Worm (Caenorhabditis elegans) whole organism, young adult: ENCODE results near the gene C29H12.2.
A peak's percentile ranks its signal among the peaks of the same experiment; 100 is the strongest.

Source experiments
- B0336.3 ChIP-seq: fragments of 200-800 bp; sonication (Bioruptor generic); IDR thresholded peaks from 2 replicates; pipeline ENCODE4 v1.3.6; 2022; ENCODE audit warnings: missing genetic modification characterization, missing compliant biosample characterization
- F22D6.2 ChIP-seq: sonication (generic microtip); optimal IDR thresholded peaks from 2 replicates; lab custom pipeline; 2016; ENCODE audit warnings: mild to moderate bottlenecking, missing genetic modification characterization, missing compliant biosample characterization
- F37B4.10 ChIP-seq: fragments of 200-800 bp; sonication (Bioruptor generic); IDR thresholded peaks from 2 replicates; pipeline ENCODE4 v1.3.6; 2022; ENCODE audit warnings: missing genetic modification characterization, missing compliant biosample characterization
- F52B5.7 ChIP-seq: sonication (generic microtip); optimal IDR thresholded peaks from 2 replicates; lab custom pipeline; 2016; ENCODE audit warnings: mild to moderate bottlenecking, missing genetic modification characterization, missing compliant biosample characterization
- F57A8.1 ChIP-seq: fragments of 200-800 bp; sonication (Bioruptor generic); optimal IDR thresholded peaks from 2 replicates; lab custom pipeline; 2018; ENCODE audit warnings: mild to moderate bottlenecking, missing genetic modification characterization, moderate library complexity, missing compliant biosample characterization
- K11D2.4 ChIP-seq: fragments of 200-800 bp; sonication (Bioruptor generic); IDR thresholded peaks from 2 replicates; pipeline ENCODE4 v1.3.6; 2022; ENCODE audit warnings: missing genetic modification reagents, missing genetic modification characterization, missing compliant biosample characterization
- K12H6.12 ChIP-seq: fragments of 200-800 bp; sonication (Bioruptor generic); optimal IDR thresholded peaks from 2 replicates; lab custom pipeline; 2018; ENCODE audit warnings: mild to moderate bottlenecking, missing genetic modification characterization, missing compliant biosample characterization
- T07F8.4 ChIP-seq: sonication (generic microtip); optimal IDR thresholded peaks from 2 replicates; lab custom pipeline; 2016; ENCODE audit warnings: mild to moderate bottlenecking, missing genetic modification characterization, moderate library complexity, missing compliant biosample characterization
- Y67H2A.10 ChIP-seq: fragments of 200-800 bp; sonication (Bioruptor generic); conservative IDR thresholded peaks from 2 replicates; pipeline ENCODE4 v1.3.6; 2022; ENCODE audit warnings: missing genetic modification reagents, missing genetic modification characterization, missing compliant biosample characterization
- ZK185.1 ChIP-seq: sonication (generic microtip); optimal IDR thresholded peaks from 2 replicates; lab custom pipeline; 2016; ENCODE audit warnings: mild to moderate bottlenecking, missing genetic modification characterization, missing compliant biosample characterization; ENCODE audit not compliant: poor library complexity, severe bottlenecking
- aptf-3 ChIP-seq: fragments of 200-800 bp; sonication (Bioruptor generic); IDR thresholded peaks from 2 replicates; pipeline ENCODE4 v1.3.6; 2022; ENCODE audit warnings: missing genetic modification characterization, missing compliant biosample characterization
- atf-7 ChIP-seq: sonication (generic microtip); optimal IDR thresholded peaks from 2 replicates; lab custom pipeline; 2017; ENCODE audit warnings: mild to moderate bottlenecking, missing genetic modification characterization, missing compliant biosample characterization
- attf-5 ChIP-seq: fragments of 200-800 bp; sonication (Bioruptor generic); optimal IDR thresholded peaks from 2 replicates; lab custom pipeline; 2018; ENCODE audit warnings: mild to moderate bottlenecking, missing genetic modification characterization, missing compliant biosample characterization
- attf-6 ChIP-seq: fragments of 200-800 bp; sonication (Bioruptor generic); IDR thresholded peaks from 2 replicates; pipeline ENCODE4 v1.3.6; 2022; ENCODE audit warnings: missing genetic modification reagents, missing genetic modification characterization, missing compliant biosample characterization
- cebp-1 ChIP-seq, 2 experiments: fragments of 200-800 bp in 1 of 2; sonication (Bioruptor generic) in 1 of 2; sonication (generic microtip) in 1 of 2; IDR thresholded peaks in 1 of 2; optimal IDR thresholded peaks in 1 of 2; 2 replicates each; pipeline versions ENCODE4 v1.3.6 to Lab custom; 2017 to 2022; ENCODE audit warnings: missing compliant biosample characterization in 2 of 2, missing genetic modification characterization in 2 of 2, mild to moderate bottlenecking in 1 of 2, missing genetic modification reagents in 1 of 2, moderate library complexity in 1 of 2
- cebp-2 ChIP-seq: fragments of 200-800 bp; sonication (Bioruptor generic); IDR thresholded peaks from 2 replicates; pipeline ENCODE4 v1.3.6; 2022; ENCODE audit warnings: missing genetic modification characterization, missing compliant biosample characterization
- ceh-27 ChIP-seq: fragments of 200-800 bp; sonication (Bioruptor generic); optimal IDR thresholded peaks from 2 replicates; lab custom pipeline; 2018; ENCODE audit warnings: mild to moderate bottlenecking, missing genetic modification characterization, moderate library complexity, missing compliant biosample characterization
- chd-7 ChIP-seq: sonication (generic microtip); optimal IDR thresholded peaks from 2 replicates; lab custom pipeline; 2016; ENCODE audit warnings: mild to moderate bottlenecking, missing genetic modification characterization, moderate library complexity, missing compliant biosample characterization
- dox-1 ChIP-seq: fragments of 200-800 bp; sonication (Bioruptor generic); IDR thresholded peaks from 2 replicates; pipeline ENCODE4 v1.3.6; 2022; ENCODE audit warnings: missing genetic modification reagents, missing genetic modification characterization, missing compliant biosample characterization
- egl-18 ChIP-seq: fragments of 200-800 bp; sonication (Bioruptor generic); IDR thresholded peaks from 2 replicates; pipeline ENCODE4 v1.3.6; 2022; ENCODE audit warnings: missing genetic modification reagents, missing genetic modification characterization, missing compliant biosample characterization
- ekl-4 ChIP-seq: fragments of 200-800 bp; sonication (Bioruptor generic); IDR thresholded peaks from 2 replicates; pipeline ENCODE4 v1.3.6; 2022; ENCODE audit warnings: missing genetic modification reagents, missing genetic modification characterization, missing compliant biosample characterization
- gei-17 ChIP-seq: fragments of 200-800 bp; sonication (Bioruptor generic); optimal IDR thresholded peaks from 2 replicates; lab custom pipeline; 2018; ENCODE audit warnings: mild to moderate bottlenecking, missing genetic modification characterization, missing compliant biosample characterization
- hmg-1.2 ChIP-seq: fragments of 200-800 bp; sonication (Bioruptor generic); IDR thresholded peaks from 2 replicates; pipeline ENCODE4 v1.3.6; 2022; ENCODE audit warnings: missing genetic modification reagents, missing genetic modification characterization, missing compliant biosample characterization
- let-526 ChIP-seq: fragments of 200-800 bp; sonication (Bioruptor generic); IDR thresholded peaks from 2 replicates; pipeline ENCODE4 v1.3.6; 2022; ENCODE audit warnings: missing genetic modification reagents, missing genetic modification characterization, missing compliant biosample characterization
- lin-35 ChIP-seq, 3 experiments: fragments of 150-350 bp in 2 of 3; sonication (generic microtip) in 1 of 3; optimal IDR thresholded peaks; 2 replicates each; lab custom pipeline; 2014 to 2018; ENCODE audit warnings: missing biosample characterization in 3 of 3, missing genetic modification characterization in 3 of 3, missing genetic modification reagents in 3 of 3
- lin-40 ChIP-seq: sonication (generic microtip); optimal IDR thresholded peaks from 2 replicates; lab custom pipeline; 2016; ENCODE audit warnings: missing genetic modification characterization, mild to moderate bottlenecking, missing compliant biosample characterization, missing genotype, missing genetic modification reagents
- lir-1 ChIP-seq: fragments of 200-800 bp; sonication (Bioruptor generic); conservative IDR thresholded peaks from 2 replicates; pipeline ENCODE4 v1.3.6; 2022; ENCODE audit warnings: missing genetic modification reagents, missing genetic modification characterization, missing compliant biosample characterization
- lsl-1 ChIP-seq: fragments of 200-800 bp; sonication (Bioruptor generic); optimal IDR thresholded peaks from 2 replicates; lab custom pipeline; 2018; ENCODE audit warnings: mild to moderate bottlenecking, missing genetic modification characterization, moderate library complexity, missing compliant biosample characterization
- mes-4 ChIP-seq: sonication (generic microtip); optimal IDR thresholded peaks from 2 replicates; lab custom pipeline; 2016; ENCODE audit warnings: missing genotype, missing genetic modification characterization, missing compliant biosample characterization
- nhr-179 ChIP-seq: sonication (generic microtip); optimal IDR thresholded peaks from 2 replicates; lab custom pipeline; 2016; ENCODE audit warnings: mild to moderate bottlenecking, missing genetic modification characterization, missing compliant biosample characterization
- repo-1 ChIP-seq: sonication (generic microtip); optimal IDR thresholded peaks from 2 replicates; lab custom pipeline; 2017; ENCODE audit warnings: mild to moderate bottlenecking, missing genetic modification characterization, missing compliant biosample characterization
- rpc-1 ChIP-seq, 2 experiments: fragments of 150-350 bp in 1 of 2; sonication (generic microtip) in 1 of 2; optimal IDR thresholded peaks; 2 replicates each; lab custom pipeline; 2014 to 2018; ENCODE audit warnings: missing biosample characterization in 1 of 2, missing genetic modification characterization in 1 of 2, missing genetic modification reagents in 1 of 2, missing genotype in 1 of 2
- sea-2 ChIP-seq: fragments of 200-800 bp; sonication (Bioruptor generic); IDR thresholded peaks from 2 replicates; pipeline ENCODE4 v1.3.6; 2022; ENCODE audit warnings: missing genetic modification characterization, missing compliant biosample characterization
- snpc-1.1 ChIP-seq: sonication (generic microtip); optimal IDR thresholded peaks from 2 replicates; lab custom pipeline; 2017; ENCODE audit warnings: missing genetic modification characterization, mild to moderate bottlenecking, missing compliant biosample characterization, antibody characterized with exemption, moderate library complexity, missing genotype, missing genetic modification reagents; ENCODE audit not compliant: insufficient read depth
- sptf-2 ChIP-seq: fragments of 200-800 bp; sonication (Bioruptor generic); optimal IDR thresholded peaks from 2 replicates; lab custom pipeline; 2018; ENCODE audit warnings: mild to moderate bottlenecking, missing genetic modification characterization, missing compliant biosample characterization
- tlf-1 ChIP-seq: fragments of 200-800 bp; sonication (Bioruptor generic); optimal IDR thresholded peaks from 2 replicates; lab custom pipeline; 2018; ENCODE audit warnings: mild to moderate bottlenecking, missing genetic modification characterization, missing compliant biosample characterization
- ztf-26 ChIP-seq: sonication (generic microtip); optimal IDR thresholded peaks from 2 replicates; lab custom pipeline; 2017; ENCODE audit warnings: missing genetic modification characterization, missing compliant biosample characterization

C29H12.2 gene

DNA sequence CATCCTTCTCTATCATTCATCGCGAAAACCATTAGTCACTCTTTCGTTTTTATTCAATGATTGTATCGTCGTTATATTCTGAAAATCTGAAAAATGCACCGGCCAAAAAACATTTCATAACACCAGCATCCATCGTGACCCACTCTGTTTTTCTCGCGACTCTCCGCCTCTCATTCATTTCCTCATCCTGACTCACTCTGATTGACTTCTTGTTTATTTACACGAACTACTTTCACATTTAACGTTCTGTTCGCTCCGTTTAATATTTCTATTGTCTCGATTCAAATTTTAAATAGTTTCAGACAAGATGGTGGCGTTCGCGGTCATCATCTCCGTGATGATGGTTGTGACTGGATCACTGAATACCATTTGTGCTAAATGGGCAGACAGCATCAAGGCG lies at the start of gene C29H12.2:
Gene C29H12.2 (plus strand): TSS at position 297 of the 400 bp plus-strand sequence.
- TF ChIP-seq cebp-1 (GFP tag; IDR thresholded peaks at IDR 0.05; lab: Robert Waterston, UW), result peak; percentile 73; the same call in 1 of the 2 replicates
- TF ChIP-seq cebp-1 (tag; optimal IDR thresholded peaks at IDR 0.05; lab: Kevin White, UChicago), result peak; percentile 86
- TF ChIP-seq let-526 (GFP tag; lab: Robert Waterston, UW), result no peak

DNA sequence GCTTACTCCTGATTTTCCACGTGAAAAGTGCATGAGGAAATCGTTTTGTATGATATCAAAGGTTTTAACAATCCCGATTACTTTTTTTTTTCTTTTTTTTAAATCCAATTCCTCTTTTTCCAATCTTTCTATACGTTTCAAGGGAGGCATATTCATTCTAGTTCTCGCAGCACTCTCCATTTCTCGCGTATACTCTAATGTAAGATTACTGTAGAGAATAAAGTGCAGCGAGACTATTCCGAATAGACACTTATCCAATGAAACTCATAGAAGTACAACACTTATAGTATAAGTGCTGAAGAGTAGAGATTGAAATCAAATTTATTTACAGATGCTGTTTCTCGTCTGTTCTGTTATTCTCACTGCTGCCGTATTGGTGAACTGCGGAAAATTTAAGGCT lies 46.0 kb upstream of the C29H12.2 start, which contains the start of gene H12I13.6:
Gene H12I13.6 (plus strand): TSS at position 301 of the 400 bp plus-strand sequence.
- no peak for TF ChIP-seq attf-5 (GFP tag; lab: Kevin White, UChicago)
- no peak for TF ChIP-seq F57A8.1 (GFP tag; lab: Kevin White, UChicago)
- no peak for TF ChIP-seq lin-35 (GFP tag; optimal IDR thresholded peaks at IDR 0.05; lab: Kevin White, UChicago)
- TF ChIP-seq ceh-27 (GFP tag; lab: Kevin White, UChicago), result no peak
- no peak for TF ChIP-seq let-526 (GFP tag; lab: Robert Waterston, UW)
- no peak for TF ChIP-seq atf-7 (tag; lab: Kevin White, UChicago)
- no peak for TF ChIP-seq B0336.3 (GFP tag; lab: Robert Waterston, UW)

DNA sequence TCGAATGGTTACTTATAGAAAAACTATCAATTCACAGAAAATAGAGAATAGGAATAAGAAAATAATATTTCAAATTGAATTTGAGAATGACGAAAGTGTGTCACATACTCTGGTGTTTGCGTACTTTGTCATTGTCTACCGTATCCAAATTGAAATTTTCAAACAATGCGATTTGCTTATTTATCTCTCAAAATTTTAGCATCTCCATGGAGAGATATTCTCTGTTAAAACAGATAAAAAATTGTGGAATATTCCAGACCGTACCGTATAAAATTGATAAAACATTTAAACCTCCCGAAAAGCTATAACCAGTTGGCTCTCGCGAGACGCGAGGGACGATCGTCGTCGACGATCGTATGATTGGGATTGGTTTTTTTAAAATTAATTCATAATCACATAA lies 42.9 kb upstream of the C29H12.2 start, which contains the start of gene fbf-1:
Gene fbf-1 (minus strand): TSS at position 101 of the 400 bp plus-strand sequence.
- peak; percentile 43 for TF ChIP-seq lsl-1
- TF ChIP-seq mes-4 (tag; lab: Kevin White, UChicago), result no peak
- TF ChIP-seq repo-1, result no peak
- TF ChIP-seq snpc-1.1 (tag; lab: Kevin White, UChicago), result no peak
- TF ChIP-seq, all 124 proteins: peak for 1

- TF ChIP-seq cebp-2 (no peak), lir-1 (GFP tag; lab: Robert Waterston, UW) (no peak), F22D6.2 (tag; lab: Kevin White, UChicago) (no peak)
Measured at ce11 chrII:6082620-6083019, 41.0 kb upstream of the C29H12.2 start, which contains the start of gene F21H12.3. Gene F21H12.3, plus strand, starts transcription at chrII:6082920.

- no peak for TF ChIP-seq ztf-26 (tag; lab: Kevin White, UChicago)
- peak; percentile 61 for TF ChIP-seq lsl-1
Measured at ce11 chrII:6091380-6091779, 32.2 kb upstream of the C29H12.2 start, which contains the start of the genes fbf-2 and nspg-3. Gene fbf-2, minus strand, starts transcription at chrII:6091480. Gene nspg-3, plus strand, starts transcription at chrII:6091767.

- no peak for TF ChIP-seq F52B5.7 (tag; lab: Kevin White, UChicago)
- no peak for TF ChIP-seq K11D2.4
- peak; percentile 49 for TF ChIP-seq lsl-1
- no peak for TF ChIP-seq attf-6 (GFP tag; lab: Robert Waterston, UW)
- no peak for TF ChIP-seq tlf-1 (GFP tag; lab: Kevin White, UChicago)
- no peak for TF ChIP-seq aptf-3 (GFP tag; lab: Robert Waterston, UW)
- TF ChIP-seq sptf-2 (GFP tag; lab: Kevin White, UChicago), result no peak
- TF ChIP-seq sea-2, result no peak
- TF ChIP-seq egl-18 (GFP tag; lab: Robert Waterston, UW), result no peak
- peak; percentile 70; the same call in 1 of the 2 replicates for TF ChIP-seq dox-1 (GFP tag; lab: Robert Waterston, UW)
- TF ChIP-seq nhr-179 (tag; lab: Kevin White, UChicago), result no peak
- TF ChIP-seq gei-17 (GFP tag; lab: Kevin White, UChicago), result no peak
- no peak for TF ChIP-seq rpc-1 (optimal IDR thresholded peaks at IDR 0.05; lab: Kevin White, UChicago)
- TF ChIP-seq rpc-1 (tag; optimal IDR thresholded peaks at IDR 0.05; lab: Kevin White, UChicago), result no peak
- no peak for TF ChIP-seq ztf-26 (tag; lab: Kevin White, UChicago)
- TF ChIP-seq Y67H2A.10 (GFP tag; lab: Robert Waterston, UW), result 0 out of 2 replicates have a peak, but pooled peaks have one; percentile 39
- TF ChIP-seq ekl-4 (GFP tag; lab: Robert Waterston, UW), result no peak
- peak; percentile 81 for TF ChIP-seq ZK185.1 (tag; lab: Kevin White, UChicago)
- TF ChIP-seq hmg-1.2 (GFP tag; lab: Robert Waterston, UW), result peak; percentile 25; the same call in 1 of the 2 replicates
- TF ChIP-seq K12H6.12 (tag; lab: Kevin White, UChicago), result no peak
- TF ChIP-seq ceh-27 (GFP tag; lab: Kevin White, UChicago), result peak; percentile 72
- TF ChIP-seq T07F8.4, result no peak
- TF ChIP-seq cebp-1 (GFP tag; IDR thresholded peaks at IDR 0.05; lab: Robert Waterston, UW), result no peak
- no peak for TF ChIP-seq cebp-1 (tag; optimal IDR thresholded peaks at IDR 0.05; lab: Kevin White, UChicago)
- TF ChIP-seq chd-7, result no peak
- no peak for TF ChIP-seq F37B4.10
- no peak for TF ChIP-seq lin-40 (tag; lab: Kevin White, UChicago)
Measured at ce11 chrII:6097441-6097840, 26.2 kb upstream of the C29H12.2 start, which contains the start of the genes tpp-2 and rbbp-5. Gene tpp-2, minus strand, starts transcription at chrII:6097597. Gene rbbp-5, plus strand, starts transcription at chrII:6097830.
